Worm (Caenorhabditis elegans): ENCODE measurements around the gene dmsr-4.

Gene dmsr-4

DNA sequence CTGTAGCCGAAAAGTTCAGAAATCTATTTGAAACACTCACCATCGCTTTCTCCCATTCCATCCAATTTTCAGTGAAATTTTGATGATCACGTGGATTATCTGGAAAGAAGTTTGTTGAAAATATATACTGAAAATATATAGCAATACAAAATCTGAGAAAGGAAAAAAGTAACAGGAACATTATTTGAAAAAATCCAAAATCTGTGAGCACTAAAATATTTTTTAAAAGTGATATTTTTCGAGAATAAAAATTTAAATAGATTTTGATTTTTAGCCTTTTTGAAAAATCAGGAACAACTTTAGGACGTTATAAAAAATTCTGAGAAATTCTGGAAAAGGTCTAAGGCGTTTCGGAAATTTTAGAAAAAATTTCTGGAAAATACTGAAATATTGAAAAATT, at the start of gene dmsr-4:
dmsr-4 (minus strand) TSS at position 101 of the 400 bp plus-strand sequence.
- TF ChIP-seq ceh-43 (GFP tag; optimal IDR thresholded peaks at IDR 0.05) = no peak
- no peak for TF ChIP-seq flh-1 (GFP tag; optimal IDR thresholded peaks at IDR 0.05)
- no peak for TF ChIP-seq hlh-1 (tag; optimal IDR thresholded peaks at IDR 0.05)
- no peak for TF ChIP-seq unc-39 (tag; optimal IDR thresholded peaks at IDR 0.05)
- no peak for TF ChIP-seq ham-2 (GFP tag; optimal IDR thresholded peaks at IDR 0.05)

DNA sequence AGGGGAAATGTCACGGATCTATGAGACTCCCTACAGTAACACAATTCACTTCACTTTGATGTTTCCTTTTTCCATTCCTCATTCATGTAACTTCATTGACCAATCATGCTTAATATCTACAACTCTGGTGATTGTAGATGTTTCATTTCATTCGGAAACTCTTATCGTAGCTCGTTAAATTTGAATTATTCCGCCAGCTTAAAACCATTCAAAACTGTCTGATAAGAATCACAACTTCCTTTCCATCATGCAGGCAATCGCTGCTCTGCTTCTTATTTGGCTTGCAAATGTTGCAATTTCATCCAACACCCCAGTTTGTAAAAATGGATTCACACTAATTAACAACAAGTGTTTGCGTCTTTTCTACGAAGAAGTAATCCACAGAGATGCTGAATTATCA, 45.6 kb upstream of the dmsr-4 start, which contains the start of gene clec-10:
clec-10 (plus strand) TSS at position 244 of the 400 bp plus-strand sequence.
- TF ChIP-seq ham-2 (GFP tag; optimal IDR thresholded peaks at IDR 0.05) = no peak

DNA sequence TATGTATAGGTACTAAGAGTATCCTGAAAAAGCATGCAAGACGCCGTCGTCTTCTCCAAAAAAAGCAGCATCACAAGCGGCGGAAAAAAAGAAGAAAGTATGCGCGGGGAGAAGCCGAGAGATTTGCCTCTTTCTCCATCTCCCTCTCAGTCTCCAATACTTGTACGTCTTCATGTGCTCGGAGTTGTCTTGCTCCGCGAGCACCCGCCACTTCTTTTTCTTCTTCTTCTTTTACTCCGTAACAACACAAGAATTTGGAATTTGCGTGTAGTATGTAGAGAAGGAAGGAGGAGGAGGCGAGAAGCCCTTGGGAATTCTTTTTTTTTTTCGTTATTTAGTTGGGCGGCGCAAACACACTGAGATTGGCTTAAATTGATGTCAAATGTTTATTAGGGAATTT, 44.3 kb upstream of the dmsr-4 start:
- TF ChIP-seq ces-1 (GFP tag; optimal IDR thresholded peaks at IDR 0.05) (peak; percentile 43), drap-1 (GFP tag; optimal IDR thresholded peaks at IDR 0.05) (no peak)

DNA sequence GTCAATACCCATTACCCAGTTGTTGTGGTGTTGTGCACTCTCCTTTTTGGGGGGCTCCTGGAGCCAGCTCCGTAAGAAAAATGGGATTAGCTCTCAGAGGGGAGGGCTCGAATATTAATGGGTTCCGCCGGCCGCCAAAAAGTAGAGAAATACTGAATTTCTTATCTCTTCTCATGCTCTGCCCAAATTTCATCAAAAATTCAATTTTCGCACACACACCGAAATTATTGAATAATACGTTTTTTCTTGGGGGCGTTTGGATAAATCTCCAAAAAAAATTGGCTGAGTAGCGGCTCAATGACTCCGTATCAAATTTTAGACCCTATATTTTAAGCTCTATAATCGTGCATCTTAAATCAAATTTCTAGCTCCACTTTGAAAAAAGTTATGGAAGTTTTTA, 43.3 kb upstream of the dmsr-4 start:
- TF ChIP-seq flh-1 (GFP tag; optimal IDR thresholded peaks at IDR 0.05) = no peak
- TF ChIP-seq sptf-1 (tag; optimal IDR thresholded peaks at IDR 0.05) = no peak
- peak; percentile 51 for TF ChIP-seq ces-1 (GFP tag; optimal IDR thresholded peaks at IDR 0.05)
- TF ChIP-seq unc-62 (GFP tag; optimal IDR thresholded peaks at IDR 0.05) = no peak
- TF ChIP-seq zip-8 (tag; optimal IDR thresholded peaks at IDR 0.05) = no peak

DNA sequence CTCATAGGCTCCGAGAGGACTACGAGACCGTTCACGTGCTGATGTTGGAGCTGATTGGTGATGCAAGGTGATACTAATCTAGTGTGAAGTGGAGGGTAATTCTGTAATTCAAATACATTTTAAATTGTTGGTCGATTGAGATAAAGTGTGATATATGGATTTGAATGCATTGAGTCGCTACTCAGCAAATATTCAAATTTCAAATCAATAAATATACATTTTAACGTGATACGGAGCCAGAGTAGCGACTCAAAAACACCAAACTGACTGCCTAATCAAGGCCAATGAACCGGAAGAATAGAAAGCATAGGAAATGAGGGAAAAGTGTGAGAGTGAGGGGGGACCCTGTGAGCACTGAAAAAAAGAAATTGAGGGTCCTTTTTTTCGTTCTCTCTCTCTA, 42.5 kb upstream of the dmsr-4 start, which contains the start of gene C03H5.6:
C03H5.6 (minus strand) TSS at position 101 of the 400 bp plus-strand sequence.
- TF ChIP-seq M03D4.4 (tag; optimal IDR thresholded peaks at IDR 0.05) (no peak), unc-120 (tag; optimal IDR thresholded peaks at IDR 0.05; ENCODE audit: poor library complexity, severe bottlenecking) (no peak), nhr-237 (tag; optimal IDR thresholded peaks at IDR 0.05) (no peak), ceh-43 (GFP tag; optimal IDR thresholded peaks at IDR 0.05) (no peak), bed-3 (GFP tag; optimal IDR thresholded peaks at IDR 0.05) (no peak), nhr-2 (tag; optimal IDR thresholded peaks at IDR 0.05) (no peak), flh-1 (GFP tag; optimal IDR thresholded peaks at IDR 0.05) (no peak), nhr-12 (tag; optimal IDR thresholded peaks at IDR 0.05) (no peak), elt-3 (tag; optimal IDR thresholded peaks at IDR 0.05) (no peak), ces-1 (GFP tag; optimal IDR thresholded peaks at IDR 0.05) (no peak), mls-2 (tag; optimal IDR thresholded peaks at IDR 0.05) (no peak), ztf-11 (tag; optimal IDR thresholded peaks at IDR 0.05) (no peak), lin-13 (tag; optimal IDR thresholded peaks at IDR 0.05) (no peak), mep-1 (tag; optimal IDR thresholded peaks at IDR 0.05) (no peak), sem-2 (GFP tag; optimal IDR thresholded peaks at IDR 0.05) (no peak), hlh-1 (tag; optimal IDR thresholded peaks at IDR 0.05) (no peak), ham-2 (GFP tag; optimal IDR thresholded peaks at IDR 0.05) (no peak), lsy-2 (tag; optimal IDR thresholded peaks at IDR 0.05) (no peak), ceh-83 (GFP tag; optimal IDR thresholded peaks at IDR 0.05) (no peak), nhr-28 (tag; optimal IDR thresholded peaks at IDR 0.05) (no peak)

DNA sequence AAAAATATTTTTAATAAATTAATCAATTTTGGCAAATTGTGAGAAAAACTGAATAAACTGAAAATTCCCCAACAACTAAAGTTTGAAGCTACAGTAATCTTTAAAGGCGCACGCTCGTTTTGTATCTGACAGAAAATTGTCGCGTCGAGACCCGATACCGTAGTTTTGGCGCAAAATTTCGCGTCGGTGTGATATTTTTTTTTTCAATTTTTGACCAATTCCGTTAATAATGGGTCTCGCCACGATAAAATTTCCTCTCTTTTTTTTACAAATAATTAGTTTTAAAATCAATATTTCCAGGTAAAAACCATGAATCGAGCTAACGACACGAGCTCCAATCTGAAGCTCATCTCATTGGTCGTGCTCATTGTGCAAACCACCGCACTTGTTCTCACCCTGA, 31.7 kb upstream of the dmsr-4 start, which contains the start of gene nstp-4:
nstp-4 (plus strand) TSS at position 301 of the 400 bp plus-strand sequence.
- TF ChIP-seq mep-1 (tag; optimal IDR thresholded peaks at IDR 0.05) (no peak), nhr-12 (tag; optimal IDR thresholded peaks at IDR 0.05) (no peak), unc-120 (tag; optimal IDR thresholded peaks at IDR 0.05; ENCODE audit: poor library complexity, severe bottlenecking) (no peak), cnd-1 (tag; optimal IDR thresholded peaks at IDR 0.05) (no peak), elt-3 (tag; optimal IDR thresholded peaks at IDR 0.05) (no peak), nhr-76 (tag; optimal IDR thresholded peaks at IDR 0.05) (no peak), ceh-39 (tag; optimal IDR thresholded peaks at IDR 0.05) (no peak), ceh-43 (GFP tag; optimal IDR thresholded peaks at IDR 0.05) (no peak)

DNA sequence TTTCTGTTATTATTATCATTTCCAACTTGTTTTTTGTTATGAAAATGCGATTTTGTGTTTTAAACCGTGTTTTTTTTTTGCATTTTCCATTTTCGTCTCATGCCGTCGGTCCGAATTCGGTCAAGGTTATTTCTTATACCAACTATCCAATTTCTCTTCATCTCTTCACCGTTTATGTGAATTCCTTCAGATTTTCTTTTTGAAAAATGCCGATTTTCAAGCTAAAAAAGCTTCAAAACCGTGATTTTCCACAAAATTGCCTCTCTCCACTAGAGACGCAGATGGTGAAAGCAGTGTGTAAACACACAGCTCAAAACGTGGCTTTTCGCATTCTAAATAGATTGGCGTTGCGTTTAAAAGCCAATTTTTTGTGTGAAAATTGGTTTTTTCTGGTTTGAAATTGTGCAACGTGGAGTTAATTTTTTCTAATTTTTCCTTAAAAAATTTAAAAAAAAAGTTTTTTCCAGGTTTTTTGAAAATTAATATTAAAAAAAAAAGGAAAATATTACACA, 31.0 kb upstream of the dmsr-4 start:
- TF ChIP-seq hlh-1 (tag; optimal IDR thresholded peaks at IDR 0.05) = no peak

Data from whole organism, mixed stage, embryonic.